Worm (Caenorhabditis elegans) whole organism, L2 larva: ENCODE data around the gene srh-85.
"Not testable (repeated sequence)": the region's sequence is repeated elsewhere in the genome, so short reads cannot be mapped to it uniquely, and the experiment has no call there.

Experiments
- C34F6.9 ChIP-seq: fragments of 150-350 bp; optimal IDR thresholded peaks from 2 replicates; lab custom pipeline; 2014; ENCODE audit warnings: missing biosample characterization, missing genetic modification characterization
- R02D3.7 ChIP-seq: fragments of 150-350 bp; optimal IDR thresholded peaks from 2 replicates; lab custom pipeline; 2014; ENCODE audit warnings: missing biosample characterization, missing genetic modification characterization
- Y55F3AM.14 ChIP-seq: fragments of 200-800 bp; sonication (Bioruptor generic); optimal IDR thresholded peaks from 2 replicates; lab custom pipeline; 2018; ENCODE audit warnings: mild to moderate bottlenecking, missing genetic modification characterization, missing compliant biosample characterization
- ZK546.5 ChIP-seq: sonication (generic microtip); optimal IDR thresholded peaks from 2 replicates; lab custom pipeline; 2017; ENCODE audit warnings: missing biosample characterization, missing genetic modification characterization
- alr-1 ChIP-seq: fragments of 150-350 bp; optimal IDR thresholded peaks from 2 replicates; lab custom pipeline; 2014; ENCODE audit warnings: missing biosample characterization, missing genetic modification characterization
- aly-2 ChIP-seq: fragments of 150-350 bp; optimal IDR thresholded peaks from 2 replicates; lab custom pipeline; 2014; ENCODE audit warnings: missing biosample characterization, missing genetic modification characterization
- blmp-1 ChIP-seq: sonication (generic microtip); optimal IDR thresholded peaks from 2 replicates; lab custom pipeline; 2017; ENCODE audit warnings: missing genetic modification characterization, mild to moderate bottlenecking, missing compliant biosample characterization, antibody characterized with exemption, moderate library complexity; ENCODE audit not compliant: insufficient read depth
- ceh-16 ChIP-seq: fragments of 150-350 bp; optimal IDR thresholded peaks from 2 replicates; lab custom pipeline; 2014; ENCODE audit warnings: missing biosample characterization, missing genetic modification characterization
- ceh-82 ChIP-seq: fragments of 150-350 bp; optimal IDR thresholded peaks from 2 replicates; lab custom pipeline; 2014; ENCODE audit warnings: missing biosample characterization, missing genetic modification characterization
- crh-2 ChIP-seq: sonication (generic microtip); optimal IDR thresholded peaks from 2 replicates; lab custom pipeline; 2017; ENCODE audit warnings: missing biosample characterization, missing genetic modification characterization
- dmd-4 ChIP-seq: sonication (generic microtip); optimal IDR thresholded peaks from 2 replicates; lab custom pipeline; 2017; ENCODE audit warnings: missing biosample characterization, missing genetic modification characterization
- egl-27 ChIP-seq: sonication (generic microtip); optimal IDR thresholded peaks from 3 replicates; lab custom pipeline; 2017; ENCODE audit warnings: missing biosample characterization, missing genetic modification reagents, missing genetic modification characterization
- elt-1 ChIP-seq: fragments of 150-350 bp; optimal IDR thresholded peaks from 2 replicates; lab custom pipeline; 2014; ENCODE audit warnings: missing biosample characterization, missing genetic modification characterization
- elt-3 ChIP-seq: sonication (generic microtip); optimal IDR thresholded peaks from 2 replicates; lab custom pipeline; 2017; ENCODE audit warnings: missing biosample characterization, missing genetic modification characterization
- fos-1 ChIP-seq: fragments of 150-350 bp; optimal IDR thresholded peaks from 2 replicates; lab custom pipeline; 2014; ENCODE audit warnings: missing biosample characterization, missing genetic modification characterization
- gmeb-1 ChIP-seq: fragments of 150-350 bp; optimal IDR thresholded peaks from 2 replicates; lab custom pipeline; 2014; ENCODE audit warnings: missing biosample characterization, missing genetic modification characterization
- lin-11 ChIP-seq: fragments of 150-350 bp; sonication (generic microtip); optimal IDR thresholded peaks from 2 replicates; lab custom pipeline; 2014; ENCODE audit warnings: missing biosample characterization, missing genetic modification characterization, inconsistent platforms, mixed read lengths
- lin-13 ChIP-seq: fragments of 150-350 bp; optimal IDR thresholded peaks from 2 replicates; lab custom pipeline; 2014; ENCODE audit warnings: missing biosample characterization, missing genetic modification reagents, missing genetic modification characterization
- lsy-2 ChIP-seq, 2 experiments: fragments of 150-350 bp in 1 of 2; sonication (generic microtip) in 1 of 2; optimal IDR thresholded peaks; 2 replicates each; lab custom pipeline; 2014 to 2017; ENCODE audit warnings: missing biosample characterization in 2 of 2, missing genetic modification characterization in 2 of 2
- mdl-1 ChIP-seq, 2 experiments: fragments of 150-350 bp in 1 of 2; sonication (generic microtip) in 1 of 2; optimal IDR thresholded peaks; 2 replicates each; lab custom pipeline; 2017; ENCODE audit warnings: missing biosample characterization in 2 of 2, missing genetic modification characterization in 2 of 2
- nhr-11 ChIP-seq: fragments of 150-350 bp; optimal IDR thresholded peaks from 2 replicates; lab custom pipeline; 2014; ENCODE audit warnings: missing biosample characterization, missing genetic modification characterization
- nhr-12 ChIP-seq: fragments of 150-350 bp; optimal IDR thresholded peaks from 2 replicates; lab custom pipeline; 2014; ENCODE audit warnings: missing biosample characterization, missing genetic modification characterization
- nhr-129 ChIP-seq: fragments of 150-350 bp; optimal IDR thresholded peaks from 2 replicates; lab custom pipeline; 2014; ENCODE audit warnings: missing biosample characterization, missing genetic modification characterization
- nhr-237 ChIP-seq: fragments of 150-350 bp; optimal IDR thresholded peaks from 2 replicates; lab custom pipeline; 2014; ENCODE audit warnings: missing biosample characterization, missing genetic modification characterization
- nhr-6 ChIP-seq: fragments of 150-350 bp; optimal IDR thresholded peaks from 2 replicates; lab custom pipeline; 2014; ENCODE audit warnings: missing biosample characterization, missing genetic modification characterization
- nhr-77 ChIP-seq: fragments of 150-350 bp; optimal IDR thresholded peaks from 2 replicates; lab custom pipeline; 2014; ENCODE audit warnings: missing biosample characterization, missing genetic modification characterization
- sem-4 ChIP-seq: fragments of 150-350 bp; optimal IDR thresholded peaks from 2 replicates; lab custom pipeline; 2014; ENCODE audit warnings: missing biosample characterization, missing genetic modification reagents, missing genetic modification characterization
- skn-1 ChIP-seq: sonication (generic microtip); optimal IDR thresholded peaks from 2 replicates; lab custom pipeline; 2017; ENCODE audit warnings: missing biosample characterization, missing genetic modification characterization
- sma-3 ChIP-seq: sonication (generic microtip); optimal IDR thresholded peaks from 2 replicates; lab custom pipeline; 2016; ENCODE audit warnings: missing genetic modification reagents, missing genetic modification characterization, missing compliant biosample characterization
- sma-9 ChIP-seq, 2 experiments: fragments of 150-350 bp in 1 of 2; sonication (generic microtip) in 1 of 2; optimal IDR thresholded peaks; 2 replicates each; lab custom pipeline; 2014 to 2016; ENCODE audit warnings: missing genetic modification characterization in 2 of 2, mild to moderate bottlenecking in 1 of 2, missing biosample characterization in 1 of 2, missing compliant biosample characterization in 1 of 2, missing genetic modification reagents in 1 of 2, moderate library complexity in 1 of 2
- snpc-4 ChIP-seq: fragments of 150-350 bp; optimal IDR thresholded peaks from 2 replicates; lab custom pipeline; 2014; ENCODE audit warnings: missing biosample characterization, missing genetic modification characterization
- unc-39 ChIP-seq: fragments of 150-350 bp; optimal IDR thresholded peaks from 2 replicates; lab custom pipeline; 2014; ENCODE audit warnings: missing biosample characterization, missing genetic modification characterization
- unc-55 ChIP-seq: fragments of 150-350 bp; sonication (generic microtip); optimal IDR thresholded peaks from 3 replicates; lab custom pipeline; 2014; ENCODE audit warnings: missing biosample characterization, missing genetic modification reagents, missing genetic modification characterization
- unc-62 ChIP-seq: fragments of 150-350 bp; optimal IDR thresholded peaks from 2 replicates; lab custom pipeline; 2014; ENCODE audit warnings: missing biosample characterization, missing genetic modification reagents, missing genetic modification characterization
- zag-1 ChIP-seq: fragments of 150-350 bp; optimal IDR thresholded peaks from 2 replicates; lab custom pipeline; 2014; ENCODE audit warnings: missing biosample characterization, missing genetic modification characterization
- ztf-1 ChIP-seq: fragments of 200-800 bp; sonication (Bioruptor generic); conservative IDR thresholded peaks from 2 replicates; pipeline ENCODE4 v1.3.6; 2022; ENCODE audit warnings: missing genetic modification characterization, missing compliant biosample characterization
- ztf-11 ChIP-seq: sonication (generic microtip); optimal IDR thresholded peaks from 2 replicates; lab custom pipeline; 2017; ENCODE audit warnings: missing biosample characterization, missing genetic modification characterization
- ztf-4 ChIP-seq: fragments of 150-350 bp; optimal IDR thresholded peaks from 2 replicates; lab custom pipeline; 2014; ENCODE audit warnings: missing biosample characterization, missing genetic modification characterization

The srh-85 gene

DNA sequence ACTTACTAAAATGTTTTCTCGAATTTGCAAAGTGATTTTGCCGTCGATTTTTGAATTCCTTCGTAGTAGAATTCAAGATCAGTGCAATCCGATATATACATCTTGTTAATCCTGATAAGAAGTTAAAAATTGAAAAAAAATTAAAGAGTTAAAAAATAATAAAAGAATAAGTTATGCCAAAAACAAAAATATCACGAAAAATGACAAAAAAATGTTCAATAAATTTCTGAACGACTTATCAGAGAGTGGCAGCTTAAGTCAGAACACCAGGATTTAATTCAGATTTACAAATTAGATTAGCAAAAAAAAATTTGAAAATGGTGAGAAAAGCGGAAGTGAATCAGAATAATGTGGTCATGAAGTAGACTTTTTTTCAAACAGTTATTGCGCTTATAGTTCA lies 12.0 kb downstream of the srh-85 start, which contains the start of gene srw-123:
Gene srw-123, minus strand, starts transcription at position 101 of the 400 bp plus-strand sequence.
- not testable (repeated sequence) for TF ChIP-seq gmeb-1 (tag; lab: Kevin White, UChicago); zag-1; egl-27
- TF ChIP-seq, all 48 proteins: peak for 0; not testable (repeated sequence) for 48

DNA sequence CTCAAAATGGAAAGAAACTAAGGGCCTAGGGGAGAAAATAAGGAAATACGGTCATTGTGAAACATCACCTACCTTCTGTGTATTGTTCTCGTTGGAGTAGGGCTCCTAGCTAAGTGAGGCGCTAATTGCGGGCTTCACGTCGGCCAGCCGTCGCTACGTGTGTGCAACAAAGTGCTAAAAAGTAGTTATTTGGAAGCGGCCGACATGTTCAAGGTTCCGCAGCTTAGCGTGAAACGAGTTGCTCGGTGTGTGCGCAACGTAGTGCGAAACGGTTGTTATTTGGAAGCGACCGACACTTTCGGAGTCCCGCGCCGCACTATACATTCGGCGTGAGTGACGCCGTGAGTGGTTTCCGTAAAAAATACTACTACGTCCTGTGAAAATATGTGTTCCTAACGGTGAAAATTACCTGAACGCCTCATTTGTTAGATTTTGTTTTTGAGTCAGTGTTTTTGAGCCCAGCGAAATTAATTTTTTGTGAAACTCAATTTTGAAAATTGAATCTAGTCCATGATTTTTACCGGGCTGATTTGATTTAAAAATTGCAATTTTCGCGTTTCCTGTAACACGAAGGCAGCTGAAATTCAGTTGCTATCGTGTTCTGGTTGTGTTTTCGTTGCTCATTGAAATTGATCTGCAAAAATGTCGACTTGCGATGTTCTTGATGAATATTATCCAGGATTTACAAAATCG lies 15.9 kb downstream of the srh-85 start, which contains the start of gene srw-129:
Gene srw-129, plus strand, starts transcription at position 643 of the 693 bp plus-strand sequence.
- no peak for TF ChIP-seq nhr-129
- TF ChIP-seq elt-1, result no peak
- no peak for TF ChIP-seq Y55F3AM.14 (GFP tag; lab: Kevin White, UChicago)
- TF ChIP-seq sem-4 (tag; lab: Kevin White, UChicago), result no peak
- no peak for TF ChIP-seq lin-13 (GFP tag; lab: Kevin White, UChicago)
- no peak for TF ChIP-seq ztf-11
- no peak for TF ChIP-seq alr-1 (tag; lab: Kevin White, UChicago)
- TF ChIP-seq ZK546.5, result no peak
- TF ChIP-seq dmd-4, result no peak
- no peak for TF ChIP-seq elt-3 (tag; lab: Kevin White, UChicago)
- no peak for TF ChIP-seq unc-55 (GFP tag; lab: Kevin White, UChicago)
- no peak for TF ChIP-seq blmp-1 (tag; lab: Kevin White, UChicago)
- TF ChIP-seq nhr-12 (tag; lab: Kevin White, UChicago), result no peak
- TF ChIP-seq lin-11 (tag; lab: Kevin White, UChicago), result no peak
- no peak for TF ChIP-seq fos-1 (tag; lab: Kevin White, UChicago)
- TF ChIP-seq C34F6.9, result no peak
- TF ChIP-seq ceh-82 (tag; lab: Kevin White, UChicago), result no peak
- no peak for TF ChIP-seq gmeb-1 (tag; lab: Kevin White, UChicago)
- no peak for TF ChIP-seq egl-27
- TF ChIP-seq, all 48 proteins: peak for 0

DNA sequence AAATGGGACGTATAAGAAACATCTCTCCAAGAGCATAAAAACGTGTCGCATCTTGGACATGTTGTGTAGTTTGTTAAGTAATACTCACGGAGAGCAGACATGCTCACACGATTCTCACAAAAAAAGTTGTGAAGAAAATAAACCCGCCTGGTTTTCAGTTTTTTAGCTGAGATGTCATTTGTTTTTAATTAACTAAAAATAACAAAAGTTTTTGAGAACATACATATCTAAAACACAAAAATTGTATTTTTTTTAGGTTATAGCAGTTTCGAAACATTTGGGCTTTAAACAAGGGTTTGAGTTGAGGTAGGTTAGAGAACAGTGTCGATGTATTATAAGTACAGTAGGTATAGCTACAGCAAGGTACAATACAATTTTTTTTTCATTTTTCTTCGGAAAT lies 22.5 kb downstream of the srh-85 start, which contains the start of gene srh-88:
Gene srh-88, minus strand, starts transcription at position 101 of the 400 bp plus-strand sequence.
- no peak for TF ChIP-seq ZK546.5
- no peak for TF ChIP-seq gmeb-1 (tag; lab: Kevin White, UChicago)
- TF ChIP-seq nhr-12 (tag; lab: Kevin White, UChicago), result no peak
- no peak for TF ChIP-seq sma-3 (GFP tag; lab: Kevin White, UChicago)
- TF ChIP-seq elt-1, result no peak
- no peak for TF ChIP-seq nhr-11
- no peak for TF ChIP-seq snpc-4 (tag; lab: Kevin White, UChicago)
- no peak for TF ChIP-seq lsy-2 (tag; optimal IDR thresholded peaks at IDR 0.05; lab: Kevin White, UChicago)
- TF ChIP-seq ztf-1, result no peak
- TF ChIP-seq mdl-1 (tag; optimal IDR thresholded peaks at IDR 0.05; lab: Kevin White, UChicago), result no peak
- TF ChIP-seq ztf-4, result no peak
- TF ChIP-seq unc-39 (tag; lab: Kevin White, UChicago), result no peak
- TF ChIP-seq nhr-237 (tag; lab: Kevin White, UChicago), result no peak

DNA sequence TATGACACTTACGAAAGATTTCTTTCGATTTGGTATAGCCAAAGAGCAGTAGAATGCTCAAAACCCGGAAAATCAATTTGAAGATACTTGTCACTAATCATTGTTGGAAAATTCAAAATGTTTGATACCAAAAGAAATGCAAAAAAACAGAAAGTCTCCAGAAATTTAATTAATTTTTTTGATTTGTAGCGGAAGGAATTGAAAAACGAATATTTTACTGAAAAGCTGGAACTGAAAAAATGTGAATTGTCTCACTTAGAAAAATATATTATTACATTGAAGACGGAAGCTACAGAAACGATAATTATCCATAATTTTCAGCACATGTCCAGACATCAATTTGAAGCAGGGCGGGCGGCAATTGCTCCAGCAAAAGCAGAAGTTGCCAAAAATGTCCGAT lies 24.3 kb downstream of the srh-85 start, which contains the start of gene srw-138:
Gene srw-138, minus strand, starts transcription at position 101 of the 400 bp plus-strand sequence.
- TF ChIP-seq nhr-77 (tag; lab: Kevin White, UChicago), result no peak
- TF ChIP-seq sma-9 (GFP tag; optimal IDR thresholded peaks at IDR 0.05; lab: Kevin White, UChicago), result no peak
- no peak for TF ChIP-seq sma-9 (tag; optimal IDR thresholded peaks at IDR 0.05; lab: Kevin White, UChicago)

DNA sequence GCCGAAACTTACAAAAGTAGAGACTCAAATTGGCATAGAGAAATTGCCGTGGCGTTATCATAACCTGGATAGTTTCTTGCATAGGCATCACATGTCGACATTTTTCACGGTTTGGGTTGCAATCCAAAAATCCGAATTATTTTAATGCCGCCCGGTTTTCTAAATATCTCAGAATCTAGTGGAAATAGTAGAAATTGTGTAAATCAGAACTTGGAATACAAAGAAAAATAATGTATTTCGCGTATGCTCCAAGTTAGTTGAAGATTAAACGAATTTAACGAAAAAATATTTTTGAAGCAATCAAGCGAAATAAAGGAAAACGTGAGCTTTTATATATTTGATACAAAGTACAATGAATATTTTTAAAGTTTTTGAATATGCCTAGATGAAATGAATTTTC lies 26.4 kb downstream of the srh-85 start, which contains the start of gene srw-144:
Gene srw-144, minus strand, starts transcription at position 101 of the 400 bp plus-strand sequence.
- no peak for TF ChIP-seq lin-11 (tag; lab: Kevin White, UChicago)

DNA sequence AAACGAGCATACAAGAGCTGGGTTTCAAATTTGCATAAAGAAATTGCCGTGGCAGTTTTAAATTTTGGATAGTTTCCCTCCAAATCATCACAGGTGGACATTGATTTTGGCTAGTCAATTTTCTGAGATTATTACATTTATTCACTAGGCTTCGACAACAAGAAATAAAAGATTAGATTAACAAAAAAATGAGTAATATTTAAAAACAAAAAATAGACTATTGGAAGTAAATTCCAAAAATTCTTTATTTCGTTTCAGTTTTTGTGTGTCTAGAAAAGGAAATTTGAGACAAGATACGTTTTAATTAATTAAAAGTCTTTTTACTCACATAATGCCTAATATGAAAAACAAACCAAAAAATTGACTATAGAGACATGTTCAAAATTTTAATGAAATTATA lies 29.1 kb downstream of the srh-85 start, which contains the start of gene srw-142:
Gene srw-142, minus strand, starts transcription at position 101 of the 400 bp plus-strand sequence.
- no peak for TF ChIP-seq unc-55 (GFP tag; lab: Kevin White, UChicago)
- TF ChIP-seq R02D3.7, result no peak
- TF ChIP-seq mdl-1 (tag; optimal IDR thresholded peaks at IDR 0.05; lab: Kevin White, UChicago), result no peak
- TF ChIP-seq aly-2 (tag; lab: Kevin White, UChicago), result no peak
- no peak for TF ChIP-seq nhr-237 (tag; lab: Kevin White, UChicago)
- no peak for TF ChIP-seq unc-62
- TF ChIP-seq C34F6.9, result no peak
- TF ChIP-seq ceh-82 (tag; lab: Kevin White, UChicago), result no peak
- no peak for TF ChIP-seq skn-1 (tag; lab: Kevin White, UChicago)
- TF ChIP-seq ztf-1, result no peak
- no peak for TF ChIP-seq ceh-16 (tag; lab: Kevin White, UChicago)
- TF ChIP-seq nhr-6 (tag; lab: Kevin White, UChicago), result no peak
- no peak for TF ChIP-seq ztf-11
- no peak for TF ChIP-seq lsy-2 (tag; optimal IDR thresholded peaks at IDR 0.05; lab: Kevin White, UChicago)
- TF ChIP-seq sma-3 (GFP tag; lab: Kevin White, UChicago), result no peak
- TF ChIP-seq crh-2 (tag; lab: Kevin White, UChicago), result no peak
